Worm (Caenorhabditis elegans) whole organism, mixed stage, embryonic: ENCODE data around the gene fbxa-144.

Source experiments
- ceh-39 ChIP-seq: fragments of 150-350 bp; optimal IDR thresholded peaks from 2 replicates; lab custom pipeline; 2014; ENCODE audit warnings: missing biosample characterization, missing genetic modification characterization
- elt-3 ChIP-seq: fragments of 150-350 bp; optimal IDR thresholded peaks from 2 replicates; lab custom pipeline; 2014; ENCODE audit warnings: missing biosample characterization, missing genetic modification characterization
- lsy-2 ChIP-seq: fragments of 150-350 bp; optimal IDR thresholded peaks from 2 replicates; lab custom pipeline; 2014; ENCODE audit warnings: missing biosample characterization, missing genetic modification characterization
- mep-1 ChIP-seq: fragments of 150-350 bp; optimal IDR thresholded peaks from 2 replicates; lab custom pipeline; 2017; ENCODE audit warnings: missing biosample characterization, missing genetic modification reagents, missing genetic modification characterization, inconsistent platforms
- nhr-12 ChIP-seq: fragments of 150-350 bp; optimal IDR thresholded peaks from 2 replicates; lab custom pipeline; 2014; ENCODE audit warnings: missing biosample characterization, missing genetic modification characterization
- nhr-28 ChIP-seq: fragments of 150-350 bp; optimal IDR thresholded peaks from 2 replicates; lab custom pipeline; 2014; ENCODE audit warnings: missing biosample characterization, missing genetic modification characterization
- nhr-76 ChIP-seq: sonication (generic microtip); optimal IDR thresholded peaks from 2 replicates; lab custom pipeline; 2017; ENCODE audit warnings: missing biosample characterization, missing genetic modification characterization
- snpc-4 ChIP-seq: fragments of 150-350 bp; optimal IDR thresholded peaks from 2 replicates; lab custom pipeline; 2014; ENCODE audit warnings: missing biosample characterization, missing genetic modification characterization
- sptf-1 ChIP-seq: sonication (generic microtip); optimal IDR thresholded peaks from 2 replicates; lab custom pipeline; 2017; ENCODE audit warnings: mild to moderate bottlenecking, missing genetic modification characterization, moderate library complexity, missing compliant biosample characterization
- zip-8 ChIP-seq: fragments of 150-350 bp; optimal IDR thresholded peaks from 2 replicates; lab custom pipeline; 2014; ENCODE audit warnings: missing biosample characterization, missing genetic modification characterization
- ztf-11 ChIP-seq: fragments of 150-350 bp; optimal IDR thresholded peaks from 2 replicates; lab custom pipeline; 2014; ENCODE audit warnings: missing biosample characterization, missing genetic modification characterization

DNA sequence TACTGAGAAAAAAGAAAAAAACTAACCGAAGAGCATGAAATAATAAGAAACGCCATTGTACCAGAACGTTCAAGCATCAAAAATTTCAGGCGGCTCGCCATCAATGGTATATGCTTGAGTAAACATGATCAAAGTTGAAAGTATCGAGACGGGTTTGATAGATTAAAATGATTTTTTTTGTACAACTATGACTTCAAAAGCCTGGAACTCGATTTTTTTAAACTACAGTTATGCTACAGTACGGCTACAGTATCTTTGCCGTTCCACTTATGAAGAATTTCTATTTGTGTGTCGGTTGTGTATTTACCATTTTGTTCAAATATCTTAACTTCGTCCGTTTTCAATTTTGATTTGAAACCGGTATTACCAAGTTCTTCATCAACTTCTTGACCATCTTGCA lies 22.5 kb upstream of the fbxa-144 start, which contains the start of gene str-97:
- TF ChIP-seq snpc-4 (tag; lab: Kevin White, UChicago) = no peak
- no peak for TF ChIP-seq ztf-11 (tag; lab: Kevin White, UChicago)
- TF ChIP-seq ceh-39 (tag; lab: Kevin White, UChicago) = no peak
- TF ChIP-seq elt-3 (tag; lab: Kevin White, UChicago) = no peak
- TF ChIP-seq zip-8 (tag; lab: Kevin White, UChicago) = no peak
- no peak for TF ChIP-seq nhr-12 (tag; lab: Kevin White, UChicago)
- no peak for TF ChIP-seq nhr-76 (tag; lab: Kevin White, UChicago)
- no peak for TF ChIP-seq mep-1 (tag; lab: Kevin White, UChicago)
- TF ChIP-seq nhr-28 (tag; lab: Kevin White, UChicago) = no peak
- no peak for TF ChIP-seq sptf-1 (tag; lab: Kevin White, UChicago)
- no peak for TF ChIP-seq lsy-2 (tag; lab: Kevin White, UChicago)
